Worm (Caenorhabditis elegans) whole organism, young adult: ENCODE data around the gene chtb-3.

Source experiments
- B0336.3 ChIP-seq: fragments of 200-800 bp; sonication (Bioruptor generic); IDR thresholded peaks from 2 replicates; pipeline ENCODE4 v1.3.6; 2022; ENCODE audit warnings: missing genetic modification characterization, missing compliant biosample characterization
- D2030.7 ChIP-seq: fragments of 200-800 bp; sonication (Bioruptor generic); IDR thresholded peaks from 2 replicates; pipeline ENCODE4 v1.3.6; 2022; ENCODE audit warnings: missing genetic modification reagents, missing genetic modification characterization, missing compliant biosample characterization
- F57A8.1 ChIP-seq: fragments of 200-800 bp; sonication (Bioruptor generic); optimal IDR thresholded peaks from 2 replicates; lab custom pipeline; 2018; ENCODE audit warnings: mild to moderate bottlenecking, missing genetic modification characterization, moderate library complexity, missing compliant biosample characterization
- K12H6.12 ChIP-seq: fragments of 200-800 bp; sonication (Bioruptor generic); optimal IDR thresholded peaks from 2 replicates; lab custom pipeline; 2018; ENCODE audit warnings: mild to moderate bottlenecking, missing genetic modification characterization, missing compliant biosample characterization
- T07F8.4 ChIP-seq: sonication (generic microtip); optimal IDR thresholded peaks from 2 replicates; lab custom pipeline; 2016; ENCODE audit warnings: mild to moderate bottlenecking, missing genetic modification characterization, moderate library complexity, missing compliant biosample characterization
- T26A5.8 ChIP-seq: sonication (generic microtip); optimal IDR thresholded peaks from 2 replicates; lab custom pipeline; 2016; ENCODE audit warnings: missing genetic modification characterization, missing compliant biosample characterization
- Y56A3A.18 ChIP-seq: fragments of 200-800 bp; sonication (Bioruptor generic); IDR thresholded peaks from 2 replicates; pipeline ENCODE4 v1.3.6; 2022; ENCODE audit warnings: missing genetic modification reagents, missing genetic modification characterization, missing compliant biosample characterization
- Y95B8A.8 ChIP-seq: fragments of 200-800 bp; sonication (Bioruptor generic); IDR thresholded peaks from 2 replicates; pipeline ENCODE4 v1.3.6; 2022; ENCODE audit warnings: missing genetic modification reagents, missing genetic modification characterization, missing compliant biosample characterization
- akir-1 ChIP-seq: fragments of 200-800 bp; sonication (Bioruptor generic); optimal IDR thresholded peaks from 2 replicates; lab custom pipeline; 2018; ENCODE audit warnings: mild to moderate bottlenecking, missing genetic modification characterization, moderate library complexity, missing compliant biosample characterization
- ama-1 ChIP-seq, 3 experiments: fragments of 150-350 bp in 1 of 3; sonication (generic microtip) in 2 of 3; optimal IDR thresholded peaks; 2 replicates each; lab custom pipeline; 2014 to 2018; ENCODE audit warnings: missing biosample characterization in 2 of 3, missing genetic modification characterization in 2 of 3, missing genetic modification reagents in 2 of 3
- aptf-2 ChIP-seq: fragments of 200-800 bp; sonication (Bioruptor generic); conservative IDR thresholded peaks from 2 replicates; pipeline ENCODE4 v1.3.6; 2022; ENCODE audit warnings: missing genetic modification reagents, missing genetic modification characterization, missing compliant biosample characterization
- attf-3 ChIP-seq: fragments of 200-800 bp; sonication (Bioruptor generic); conservative IDR thresholded peaks from 2 replicates; pipeline ENCODE4 v1.3.6; 2022; ENCODE audit warnings: missing genetic modification reagents, missing genetic modification characterization, missing compliant biosample characterization
- ceh-79 ChIP-seq: sonication (generic microtip); optimal IDR thresholded peaks from 2 replicates; lab custom pipeline; 2017; ENCODE audit warnings: mild to moderate bottlenecking, missing genetic modification characterization, missing compliant biosample characterization
- dox-1 ChIP-seq: fragments of 200-800 bp; sonication (Bioruptor generic); IDR thresholded peaks from 2 replicates; pipeline ENCODE4 v1.3.6; 2022; ENCODE audit warnings: missing genetic modification reagents, missing genetic modification characterization, missing compliant biosample characterization
- efl-1 ChIP-seq: fragments of 150-350 bp; optimal IDR thresholded peaks from 2 replicates; lab custom pipeline; 2014; ENCODE audit warnings: missing biosample characterization, missing genetic modification reagents, missing genetic modification characterization
- egrh-3 ChIP-seq: fragments of 200-800 bp; sonication (Bioruptor generic); IDR thresholded peaks from 2 replicates; pipeline ENCODE4 v1.3.6; 2022; ENCODE audit warnings: missing genetic modification reagents, missing genetic modification characterization, missing compliant biosample characterization
- ets-4 ChIP-seq: fragments of 200-800 bp; sonication (Bioruptor generic); optimal IDR thresholded peaks from 2 replicates; lab custom pipeline; 2018; ENCODE audit warnings: mild to moderate bottlenecking, missing genetic modification characterization, missing compliant biosample characterization
- him-1 ChIP-seq: sonication (generic microtip); optimal IDR thresholded peaks from 2 replicates; lab custom pipeline; 2016; ENCODE audit warnings: missing genotype, missing genetic modification reagents, missing genetic modification characterization, missing compliant biosample characterization
- hlh-26 ChIP-seq: fragments of 200-800 bp; sonication (Bioruptor generic); conservative IDR thresholded peaks from 2 replicates; pipeline ENCODE4 v1.3.6; 2022; ENCODE audit warnings: missing genetic modification reagents, missing genetic modification characterization, missing compliant biosample characterization
- hmg-1.2 ChIP-seq: fragments of 200-800 bp; sonication (Bioruptor generic); IDR thresholded peaks from 2 replicates; pipeline ENCODE4 v1.3.6; 2022; ENCODE audit warnings: missing genetic modification reagents, missing genetic modification characterization, missing compliant biosample characterization
- hmg-20 ChIP-seq: fragments of 200-800 bp; sonication (Bioruptor generic); IDR thresholded peaks from 2 replicates; pipeline ENCODE4 v1.3.6; 2022; ENCODE audit warnings: missing genetic modification reagents, missing genetic modification characterization, missing compliant biosample characterization
- hrde-1 ChIP-seq: sonication (generic microtip); optimal IDR thresholded peaks from 2 replicates; lab custom pipeline; 2016; ENCODE audit warnings: missing genetic modification characterization, mild to moderate bottlenecking, missing compliant biosample characterization, moderate library complexity, missing genotype, missing genetic modification reagents, borderline replicate concordance
- lin-26 ChIP-seq: fragments of 200-800 bp; sonication (Bioruptor generic); IDR thresholded peaks from 2 replicates; pipeline ENCODE4 v1.3.6; 2022; ENCODE audit warnings: missing genetic modification reagents, missing genetic modification characterization, missing compliant biosample characterization
- lin-54 ChIP-seq: fragments of 200-800 bp; sonication (Bioruptor generic); optimal IDR thresholded peaks from 2 replicates; lab custom pipeline; 2018; ENCODE audit warnings: mild to moderate bottlenecking, missing genetic modification characterization, missing compliant biosample characterization
- lsy-27 ChIP-seq: sonication (generic microtip); optimal IDR thresholded peaks from 2 replicates; lab custom pipeline; 2017; ENCODE audit warnings: missing genetic modification characterization, mild to moderate bottlenecking, missing compliant biosample characterization, antibody characterized with exemption, missing genotype, borderline replicate concordance; ENCODE audit not compliant: insufficient read depth
- madf-10 ChIP-seq: sonication (generic microtip); optimal IDR thresholded peaks from 2 replicates; lab custom pipeline; 2016; ENCODE audit warnings: mild to moderate bottlenecking, missing genetic modification characterization, missing compliant biosample characterization
- mes-4 ChIP-seq: sonication (generic microtip); optimal IDR thresholded peaks from 2 replicates; lab custom pipeline; 2016; ENCODE audit warnings: missing genotype, missing genetic modification characterization, missing compliant biosample characterization
- nfyb-1 ChIP-seq: fragments of 200-800 bp; sonication (Bioruptor generic); IDR thresholded peaks from 2 replicates; pipeline ENCODE4 v1.3.6; 2022; ENCODE audit warnings: missing genetic modification reagents, missing genetic modification characterization, missing compliant biosample characterization
- nhr-80 ChIP-seq: sonication (generic microtip); optimal IDR thresholded peaks from 2 replicates; lab custom pipeline; 2016; ENCODE audit warnings: missing genetic modification characterization, missing compliant biosample characterization
- pbrm-1 ChIP-seq: fragments of 200-800 bp; sonication (Bioruptor generic); IDR thresholded peaks from 2 replicates; pipeline ENCODE4 v1.3.6; 2022; ENCODE audit warnings: missing genetic modification reagents, missing genetic modification characterization, missing compliant biosample characterization
- pha-4 ChIP-seq: fragments of 150-350 bp; sonication (generic microtip); optimal IDR thresholded peaks from 2 replicates; lab custom pipeline; 2014; ENCODE audit warnings: missing biosample characterization, missing genetic modification reagents, missing genetic modification characterization
- repo-1 ChIP-seq: sonication (generic microtip); optimal IDR thresholded peaks from 2 replicates; lab custom pipeline; 2017; ENCODE audit warnings: mild to moderate bottlenecking, missing genetic modification characterization, missing compliant biosample characterization
- snpc-4 ChIP-seq, 5 experiments: fragments of 150-350 bp in 1 of 5; sonication (generic microtip) in 4 of 5; optimal IDR thresholded peaks; 2 replicates each; lab custom pipeline; 2014 to 2018; ENCODE audit warnings: missing genetic modification characterization in 5 of 5, missing biosample characterization in 3 of 5, antibody characterized with exemption in 2 of 5, mild to moderate bottlenecking in 2 of 5, missing compliant biosample characterization in 2 of 5, missing genotype in 2 of 5, moderate library complexity in 2 of 5, missing genetic modification reagents in 1 of 5
- sptf-2 ChIP-seq: fragments of 200-800 bp; sonication (Bioruptor generic); optimal IDR thresholded peaks from 2 replicates; lab custom pipeline; 2018; ENCODE audit warnings: mild to moderate bottlenecking, missing genetic modification characterization, missing compliant biosample characterization
- tbp1 ChIP-seq: fragments of 200-800 bp; sonication (Bioruptor generic); optimal IDR thresholded peaks from 2 replicates; lab custom pipeline; 2018; ENCODE audit warnings: mild to moderate bottlenecking, missing genetic modification characterization, missing compliant biosample characterization
- tbx-9 ChIP-seq: sonication (generic microtip); optimal IDR thresholded peaks from 2 replicates; lab custom pipeline; 2016; ENCODE audit warnings: borderline replicate concordance, missing genetic modification characterization, inconsistent platforms, missing compliant biosample characterization
- zfh-2 ChIP-seq: fragments of 200-800 bp; sonication (Bioruptor generic); conservative IDR thresholded peaks from 2 replicates; pipeline ENCODE4 v1.3.6; 2022; ENCODE audit warnings: missing genetic modification reagents, missing genetic modification characterization, missing compliant biosample characterization
- ztf-26 ChIP-seq: sonication (generic microtip); optimal IDR thresholded peaks from 2 replicates; lab custom pipeline; 2017; ENCODE audit warnings: missing genetic modification characterization, missing compliant biosample characterization

The chtb-3 gene

ce11 chrX:6337951-6338350 lies 18.5 kb upstream of the chtb-3 start, which contains the start of gene C03B1.13 (continued):
- TF ChIP-seq tbx-9 (tag; lab: Kevin White, UChicago) = no peak
- no peak for TF ChIP-seq D2030.7 (GFP tag; lab: Robert Waterston, UW)
- TF ChIP-seq lsy-27 = no peak
- no peak for TF ChIP-seq snpc-4 (GFP tag; optimal IDR thresholded peaks at IDR 0.05; lab: Kevin White, UChicago)
- TF ChIP-seq snpc-4 (tag; optimal IDR thresholded peaks at IDR 0.05; lab: Kevin White, UChicago) = no peak

- TF ChIP-seq attf-3 (GFP tag; lab: Robert Waterston, UW) = no peak
- TF ChIP-seq repo-1 (tag; lab: Kevin White, UChicago) = no peak
- TF ChIP-seq sptf-2 (GFP tag; lab: Kevin White, UChicago) = no peak
- no peak for TF ChIP-seq Y56A3A.18 (GFP tag; lab: Robert Waterston, UW)
- TF ChIP-seq snpc-4 (GFP tag; optimal IDR thresholded peaks at IDR 0.05; lab: Kevin White, UChicago) = no peak
- TF ChIP-seq snpc-4 (tag; optimal IDR thresholded peaks at IDR 0.05; lab: Kevin White, UChicago) = no peak
- no peak for TF ChIP-seq ama-1 (optimal IDR thresholded peaks at IDR 0.05; lab: Kevin White, UChicago)
- no peak for TF ChIP-seq ama-1 (GFP tag; optimal IDR thresholded peaks at IDR 0.05; lab: Kevin White, UChicago)
- no peak for TF ChIP-seq akir-1
- no peak for TF ChIP-seq lin-26 (GFP tag; lab: Robert Waterston, UW)
- no peak for TF ChIP-seq aptf-2
- no peak for TF ChIP-seq madf-10 (tag; lab: Kevin White, UChicago)
- TF ChIP-seq hmg-1.2 (GFP tag; lab: Robert Waterston, UW) = no peak
- no peak for TF ChIP-seq him-1 (tag; lab: Kevin White, UChicago)
- TF ChIP-seq T07F8.4 = no peak
- TF ChIP-seq K12H6.12 (tag; lab: Kevin White, UChicago) = no peak
- TF ChIP-seq pbrm-1 = no peak
- no peak for TF ChIP-seq mes-4
- TF ChIP-seq egrh-3 = no peak
- no peak for TF ChIP-seq T26A5.8 (tag; lab: Kevin White, UChicago)
- TF ChIP-seq nhr-80 (tag; lab: Kevin White, UChicago) = no peak
- TF ChIP-seq nfyb-1 (GFP tag; lab: Robert Waterston, UW) = no peak
Measured at ce11 chrX:6337338-6337737, 17.9 kb upstream of the chtb-3 start.

ce11 chrX:6334602-6335001 lies 15.2 kb upstream of the chtb-3 start:
- TF ChIP-seq dox-1 = no peak
- TF ChIP-seq efl-1 (GFP tag; lab: Kevin White, UChicago) = no peak
- TF ChIP-seq lin-26 (GFP tag; lab: Robert Waterston, UW) = 0 out of 2 replicates have a peak, but pooled peaks have one; percentile 20
- TF ChIP-seq hmg-20 (GFP tag; lab: Robert Waterston, UW) = no peak
- TF ChIP-seq zfh-2 (GFP tag; lab: Robert Waterston, UW) = peak; percentile 78
- TF ChIP-seq B0336.3 (GFP tag; lab: Robert Waterston, UW) = peak; percentile 29; the same call in 1 of the 2 replicates
- peak; percentile 58; the same call in 1 of the 2 replicates for TF ChIP-seq egrh-3
- peak; percentile 16 for TF ChIP-seq ceh-79

ce11 chrX:6333998-6334397 lies 14.6 kb upstream of the chtb-3 start, which contains the start of gene col-171:
col-171 (plus strand) TSS chrX:6334298.
- no peak for TF ChIP-seq ets-4 (GFP tag; lab: Kevin White, UChicago)

ce11 chrX:6331409-6331808 lies 12.0 kb upstream of the chtb-3 start, which contains the start of gene col-170:
col-170 (plus strand) TSS chrX:6331709.
- TF ChIP-seq snpc-4 (GFP tag; optimal IDR thresholded peaks at IDR 0.05; lab: Kevin White, UChicago) (no peak), snpc-4 (tag; optimal IDR thresholded peaks at IDR 0.05; lab: Kevin White, UChicago) (no peak), lin-54 (GFP tag; lab: Kevin White, UChicago) (no peak), hrde-1 (tag; lab: Kevin White, UChicago) (no peak), Y95B8A.8 (no peak), ztf-26 (no peak), tbp1 (GFP tag; lab: Kevin White, UChicago) (no peak), repo-1 (tag; lab: Kevin White, UChicago) (no peak), F57A8.1 (GFP tag; lab: Kevin White, UChicago) (no peak), pha-4 (tag; lab: Kevin White, UChicago) (no peak), hlh-26 (GFP tag; lab: Robert Waterston, UW) (no peak)
